Worm (Caenorhabditis elegans) whole organism, young adult: ENCODE results near the gene T12A7.6.

Experiments
- B0019.2 ChIP-seq: fragments of 200-800 bp; sonication (Bioruptor generic); conservative IDR thresholded peaks from 2 replicates; pipeline ENCODE4 v1.3.6; 2022; ENCODE audit warnings: missing genetic modification reagents, missing genetic modification characterization, missing compliant biosample characterization
- B0336.3 ChIP-seq: fragments of 200-800 bp; sonication (Bioruptor generic); IDR thresholded peaks from 2 replicates; pipeline ENCODE4 v1.3.6; 2022; ENCODE audit warnings: missing genetic modification characterization, missing compliant biosample characterization
- D2030.7 ChIP-seq: fragments of 200-800 bp; sonication (Bioruptor generic); IDR thresholded peaks from 2 replicates; pipeline ENCODE4 v1.3.6; 2022; ENCODE audit warnings: missing genetic modification reagents, missing genetic modification characterization, missing compliant biosample characterization
- F10E7.11 ChIP-seq: sonication (generic microtip); optimal IDR thresholded peaks from 2 replicates; lab custom pipeline; 2017; ENCODE audit warnings: mild to moderate bottlenecking, missing genetic modification characterization, moderate library complexity, missing compliant biosample characterization
- F22D6.2 ChIP-seq: sonication (generic microtip); optimal IDR thresholded peaks from 2 replicates; lab custom pipeline; 2016; ENCODE audit warnings: mild to moderate bottlenecking, missing genetic modification characterization, missing compliant biosample characterization
- F39B2.1 ChIP-seq: fragments of 200-800 bp; sonication (Bioruptor generic); IDR thresholded peaks from 2 replicates; pipeline ENCODE4 v1.3.6; 2022; ENCODE audit warnings: missing genetic modification reagents, missing genetic modification characterization, missing compliant biosample characterization
- F49E8.2 ChIP-seq: sonication (generic microtip); optimal IDR thresholded peaks from 3 replicates; lab custom pipeline; 2017; ENCODE audit warnings: missing genetic modification characterization, mild to moderate bottlenecking, missing compliant biosample characterization, antibody characterized with exemption, moderate library complexity; ENCODE audit not compliant: insufficient read depth
- F52B5.7 ChIP-seq: sonication (generic microtip); optimal IDR thresholded peaks from 2 replicates; lab custom pipeline; 2016; ENCODE audit warnings: mild to moderate bottlenecking, missing genetic modification characterization, missing compliant biosample characterization
- F55B11.4 ChIP-seq: sonication (generic microtip); optimal IDR thresholded peaks from 2 replicates; lab custom pipeline; 2016; ENCODE audit warnings: missing compliant biosample characterization, missing genetic modification characterization, borderline replicate concordance; ENCODE audit not compliant: insufficient read depth
- F57C9.4 ChIP-seq: sonication (generic microtip); optimal IDR thresholded peaks from 2 replicates; lab custom pipeline; 2017; ENCODE audit warnings: mild to moderate bottlenecking, missing genetic modification characterization, missing compliant biosample characterization
- K11D2.4 ChIP-seq: fragments of 200-800 bp; sonication (Bioruptor generic); IDR thresholded peaks from 2 replicates; pipeline ENCODE4 v1.3.6; 2022; ENCODE audit warnings: missing genetic modification reagents, missing genetic modification characterization, missing compliant biosample characterization
- aptf-2 ChIP-seq: fragments of 200-800 bp; sonication (Bioruptor generic); conservative IDR thresholded peaks from 2 replicates; pipeline ENCODE4 v1.3.6; 2022; ENCODE audit warnings: missing genetic modification reagents, missing genetic modification characterization, missing compliant biosample characterization
- bed-2 ChIP-seq: fragments of 200-800 bp; sonication (Bioruptor generic); IDR thresholded peaks from 2 replicates; pipeline ENCODE4 v1.3.6; 2022; ENCODE audit warnings: missing genetic modification reagents, missing genetic modification characterization, missing compliant biosample characterization
- ccch-3 ChIP-seq: fragments of 200-800 bp; sonication (Bioruptor generic); optimal IDR thresholded peaks from 2 replicates; lab custom pipeline; 2018; ENCODE audit warnings: mild to moderate bottlenecking, missing genetic modification characterization, missing compliant biosample characterization
- cebp-1 ChIP-seq, 2 experiments: fragments of 200-800 bp in 1 of 2; sonication (Bioruptor generic) in 1 of 2; sonication (generic microtip) in 1 of 2; IDR thresholded peaks in 1 of 2; optimal IDR thresholded peaks in 1 of 2; 2 replicates each; pipeline versions ENCODE4 v1.3.6 to Lab custom; 2017 to 2022; ENCODE audit warnings: missing compliant biosample characterization in 2 of 2, missing genetic modification characterization in 2 of 2, mild to moderate bottlenecking in 1 of 2, missing genetic modification reagents in 1 of 2, moderate library complexity in 1 of 2
- cebp-2 ChIP-seq: fragments of 200-800 bp; sonication (Bioruptor generic); IDR thresholded peaks from 2 replicates; pipeline ENCODE4 v1.3.6; 2022; ENCODE audit warnings: missing genetic modification characterization, missing compliant biosample characterization
- ceh-27 ChIP-seq: fragments of 200-800 bp; sonication (Bioruptor generic); optimal IDR thresholded peaks from 2 replicates; lab custom pipeline; 2018; ENCODE audit warnings: mild to moderate bottlenecking, missing genetic modification characterization, moderate library complexity, missing compliant biosample characterization
- chd-7 ChIP-seq: sonication (generic microtip); optimal IDR thresholded peaks from 2 replicates; lab custom pipeline; 2016; ENCODE audit warnings: mild to moderate bottlenecking, missing genetic modification characterization, moderate library complexity, missing compliant biosample characterization
- dox-1 ChIP-seq: fragments of 200-800 bp; sonication (Bioruptor generic); IDR thresholded peaks from 2 replicates; pipeline ENCODE4 v1.3.6; 2022; ENCODE audit warnings: missing genetic modification reagents, missing genetic modification characterization, missing compliant biosample characterization
- dpff-1 ChIP-seq: sonication (generic microtip); optimal IDR thresholded peaks from 2 replicates; lab custom pipeline; 2017; ENCODE audit warnings: mild to moderate bottlenecking, missing genetic modification characterization, missing compliant biosample characterization
- efl-1 ChIP-seq: fragments of 150-350 bp; optimal IDR thresholded peaks from 2 replicates; lab custom pipeline; 2014; ENCODE audit warnings: missing biosample characterization, missing genetic modification reagents, missing genetic modification characterization
- hlh-12 ChIP-seq: sonication (generic microtip); optimal IDR thresholded peaks from 2 replicates; lab custom pipeline; 2016; ENCODE audit warnings: missing genetic modification characterization, missing compliant biosample characterization
- hmg-1.2 ChIP-seq: fragments of 200-800 bp; sonication (Bioruptor generic); IDR thresholded peaks from 2 replicates; pipeline ENCODE4 v1.3.6; 2022; ENCODE audit warnings: missing genetic modification reagents, missing genetic modification characterization, missing compliant biosample characterization
- hrde-1 ChIP-seq: sonication (generic microtip); optimal IDR thresholded peaks from 2 replicates; lab custom pipeline; 2016; ENCODE audit warnings: missing genetic modification characterization, mild to moderate bottlenecking, missing compliant biosample characterization, moderate library complexity, missing genotype, missing genetic modification reagents, borderline replicate concordance
- hsf-1 ChIP-seq: fragments of 200-800 bp; sonication (Bioruptor generic); IDR thresholded peaks from 2 replicates; pipeline ENCODE4 v1.3.6; 2022; ENCODE audit warnings: missing genetic modification reagents, missing genetic modification characterization, missing compliant biosample characterization
- let-526 ChIP-seq: fragments of 200-800 bp; sonication (Bioruptor generic); IDR thresholded peaks from 2 replicates; pipeline ENCODE4 v1.3.6; 2022; ENCODE audit warnings: missing genetic modification reagents, missing genetic modification characterization, missing compliant biosample characterization
- let-607 ChIP-seq, 2 experiments: fragments of 200-800 bp in 1 of 2; sonication (Bioruptor generic) in 1 of 2; sonication (generic microtip) in 1 of 2; optimal IDR thresholded peaks; 2 replicates each; lab custom pipeline; 2016 to 2018; ENCODE audit warnings: mild to moderate bottlenecking in 2 of 2, missing compliant biosample characterization in 2 of 2, missing genetic modification characterization in 2 of 2, moderate library complexity in 2 of 2, missing genotype in 1 of 2
- lir-1 ChIP-seq: fragments of 200-800 bp; sonication (Bioruptor generic); conservative IDR thresholded peaks from 2 replicates; pipeline ENCODE4 v1.3.6; 2022; ENCODE audit warnings: missing genetic modification reagents, missing genetic modification characterization, missing compliant biosample characterization
- madf-8 ChIP-seq: fragments of 200-800 bp; sonication (Bioruptor generic); conservative IDR thresholded peaks from 2 replicates; pipeline ENCODE4 v1.3.6; 2022; ENCODE audit warnings: missing genetic modification reagents, missing genetic modification characterization, missing compliant biosample characterization
- mel-28 ChIP-seq: sonication (generic microtip); optimal IDR thresholded peaks from 2 replicates; lab custom pipeline; 2016; ENCODE audit warnings: borderline replicate concordance, mild to moderate bottlenecking, missing genetic modification characterization, missing compliant biosample characterization
- mes-4 ChIP-seq: sonication (generic microtip); optimal IDR thresholded peaks from 2 replicates; lab custom pipeline; 2016; ENCODE audit warnings: missing genotype, missing genetic modification characterization, missing compliant biosample characterization
- nfya-1 ChIP-seq: sonication (generic microtip); optimal IDR thresholded peaks from 2 replicates; lab custom pipeline; 2017; ENCODE audit warnings: antibody characterized with exemption, missing compliant biosample characterization, missing genetic modification characterization, borderline replicate concordance; ENCODE audit not compliant: insufficient read depth
- nfya-2 ChIP-seq: fragments of 200-800 bp; sonication (Bioruptor generic); IDR thresholded peaks from 2 replicates; pipeline ENCODE4 v1.3.6; 2022; ENCODE audit warnings: missing genetic modification reagents, missing genetic modification characterization, missing compliant biosample characterization
- nhr-179 ChIP-seq: sonication (generic microtip); optimal IDR thresholded peaks from 2 replicates; lab custom pipeline; 2016; ENCODE audit warnings: mild to moderate bottlenecking, missing genetic modification characterization, missing compliant biosample characterization
- nhr-80 ChIP-seq: sonication (generic microtip); optimal IDR thresholded peaks from 2 replicates; lab custom pipeline; 2016; ENCODE audit warnings: missing genetic modification characterization, missing compliant biosample characterization
- pbrm-1 ChIP-seq: fragments of 200-800 bp; sonication (Bioruptor generic); IDR thresholded peaks from 2 replicates; pipeline ENCODE4 v1.3.6; 2022; ENCODE audit warnings: missing genetic modification reagents, missing genetic modification characterization, missing compliant biosample characterization
- repo-1 ChIP-seq: sonication (generic microtip); optimal IDR thresholded peaks from 2 replicates; lab custom pipeline; 2017; ENCODE audit warnings: mild to moderate bottlenecking, missing genetic modification characterization, missing compliant biosample characterization
- rpc-1 ChIP-seq, 2 experiments: fragments of 150-350 bp in 1 of 2; sonication (generic microtip) in 1 of 2; optimal IDR thresholded peaks; 2 replicates each; lab custom pipeline; 2014 to 2018; ENCODE audit warnings: missing biosample characterization in 1 of 2, missing genetic modification characterization in 1 of 2, missing genetic modification reagents in 1 of 2, missing genotype in 1 of 2
- sptf-2 ChIP-seq: fragments of 200-800 bp; sonication (Bioruptor generic); optimal IDR thresholded peaks from 2 replicates; lab custom pipeline; 2018; ENCODE audit warnings: mild to moderate bottlenecking, missing genetic modification characterization, missing compliant biosample characterization
- tbp1 ChIP-seq: fragments of 200-800 bp; sonication (Bioruptor generic); optimal IDR thresholded peaks from 2 replicates; lab custom pipeline; 2018; ENCODE audit warnings: mild to moderate bottlenecking, missing genetic modification characterization, missing compliant biosample characterization
- unc-130 ChIP-seq: sonication (generic microtip); optimal IDR thresholded peaks from 2 replicates; lab custom pipeline; 2016; ENCODE audit warnings: missing genetic modification reagents, missing genetic modification characterization, missing compliant biosample characterization
- xnd-1 ChIP-seq: sonication (generic microtip); optimal IDR thresholded peaks from 2 replicates; lab custom pipeline; 2016; ENCODE audit warnings: missing genotype, missing genetic modification reagents, missing genetic modification characterization, missing compliant biosample characterization
- zfh-2 ChIP-seq: fragments of 200-800 bp; sonication (Bioruptor generic); conservative IDR thresholded peaks from 2 replicates; pipeline ENCODE4 v1.3.6; 2022; ENCODE audit warnings: missing genetic modification reagents, missing genetic modification characterization, missing compliant biosample characterization
- ztf-25 ChIP-seq: fragments of 200-800 bp; sonication (Bioruptor generic); IDR thresholded peaks from 2 replicates; pipeline ENCODE4 v1.3.6; 2022; ENCODE audit warnings: missing genetic modification reagents, missing genetic modification characterization, missing compliant biosample characterization

T12A7.6 gene

DNA sequence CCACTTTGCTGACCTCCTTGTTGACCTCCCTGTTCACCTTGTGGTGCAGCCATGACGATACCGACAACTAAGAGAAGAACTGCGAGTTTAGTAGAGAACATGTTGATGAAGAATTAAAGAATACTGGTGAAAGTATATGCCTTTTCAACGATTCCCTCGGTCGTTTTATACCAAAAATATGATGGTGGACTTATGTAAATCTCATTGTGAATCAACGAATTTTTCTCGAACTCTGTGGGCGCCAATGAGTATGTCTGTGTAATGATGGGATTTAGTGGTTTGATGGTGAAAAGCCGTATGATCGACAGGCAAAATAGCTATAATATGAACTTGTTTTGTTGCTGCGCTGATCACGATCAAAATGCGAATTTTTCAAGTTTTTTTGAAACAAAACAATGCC is 11.8 kb upstream of the T12A7.6 start, which contains the start of gene K01A6.8:
Gene K01A6.8, minus strand, starts transcription at position 101 of the 400 bp plus-strand sequence.
- TF ChIP-seq nfya-2 = no peak
- TF ChIP-seq tbp1 (GFP tag; lab: Kevin White, UChicago) = no peak
- TF ChIP-seq aptf-2 = no peak
- TF ChIP-seq repo-1 (tag; lab: Kevin White, UChicago) = no peak
- TF ChIP-seq zfh-2 = no peak
- no peak for TF ChIP-seq ztf-25 (GFP tag; lab: Robert Waterston, UW)
- no peak for TF ChIP-seq bed-2 (GFP tag; lab: Robert Waterston, UW)
- TF ChIP-seq B0019.2 (GFP tag; lab: Robert Waterston, UW) = no peak
- no peak for TF ChIP-seq hmg-1.2
- no peak for TF ChIP-seq lir-1 (GFP tag; lab: Robert Waterston, UW)
- no peak for TF ChIP-seq rpc-1 (optimal IDR thresholded peaks at IDR 0.05; lab: Kevin White, UChicago)
- TF ChIP-seq rpc-1 (tag; optimal IDR thresholded peaks at IDR 0.05; lab: Kevin White, UChicago) = no peak
- TF ChIP-seq F55B11.4 = no peak
- no peak for TF ChIP-seq hsf-1
- no peak for TF ChIP-seq B0336.3
- no peak for TF ChIP-seq F39B2.1 (GFP tag; lab: Robert Waterston, UW)

DNA sequence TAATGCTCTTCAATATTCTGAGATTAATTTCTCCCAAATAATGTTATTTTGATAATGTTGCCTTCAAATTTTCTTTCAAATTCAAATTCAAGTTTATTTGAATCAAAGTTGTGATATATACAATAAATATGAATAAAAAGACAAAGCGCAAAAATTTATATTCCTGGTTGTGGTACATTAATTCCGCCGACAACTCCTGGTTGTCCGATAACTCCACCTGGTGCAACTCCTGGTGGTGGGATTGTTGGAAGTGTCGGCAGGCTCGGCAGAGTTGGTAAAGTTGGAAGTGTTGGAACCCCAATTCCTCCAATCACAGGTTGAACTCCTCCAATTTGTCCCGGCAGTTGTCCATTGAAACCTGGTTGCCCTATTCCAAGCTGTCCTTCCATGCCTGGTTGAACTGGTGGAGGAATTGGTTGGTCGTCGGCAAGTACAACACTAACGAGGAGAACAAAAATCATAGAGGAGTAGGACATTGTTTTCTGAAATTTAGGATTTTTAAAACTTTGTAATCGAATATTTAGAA is 10.9 kb upstream of the T12A7.6 start, which contains the start of gene K01A6.7:
Gene K01A6.7, minus strand, starts transcription at position 476 of the 526 bp plus-strand sequence.
- TF ChIP-seq rpc-1 (optimal IDR thresholded peaks at IDR 0.05; lab: Kevin White, UChicago) (no peak), rpc-1 (tag; optimal IDR thresholded peaks at IDR 0.05; lab: Kevin White, UChicago) (no peak), ccch-3 (no peak), unc-130 (GFP tag; lab: Kevin White, UChicago) (no peak), zfh-2 (no peak), F49E8.2 (tag; lab: Kevin White, UChicago) (no peak), sptf-2 (GFP tag; lab: Kevin White, UChicago) (no peak), efl-1 (GFP tag; lab: Kevin White, UChicago) (no peak), cebp-1 (GFP tag; IDR thresholded peaks at IDR 0.05; lab: Robert Waterston, UW) (no peak), cebp-1 (tag; optimal IDR thresholded peaks at IDR 0.05; lab: Kevin White, UChicago) (no peak), B0336.3 (no peak), xnd-1 (no peak), bed-2 (GFP tag; lab: Robert Waterston, UW) (no peak), ceh-27 (no peak), let-607 (tag; optimal IDR thresholded peaks at IDR 0.05; lab: Kevin White, UChicago) (no peak), nfya-1 (no peak), chd-7 (no peak), hmg-1.2 (no peak), mes-4 (tag; lab: Kevin White, UChicago) (no peak), cebp-2 (GFP tag; lab: Robert Waterston, UW) (no peak), nhr-80 (no peak), F22D6.2 (tag; lab: Kevin White, UChicago) (no peak)

DNA sequence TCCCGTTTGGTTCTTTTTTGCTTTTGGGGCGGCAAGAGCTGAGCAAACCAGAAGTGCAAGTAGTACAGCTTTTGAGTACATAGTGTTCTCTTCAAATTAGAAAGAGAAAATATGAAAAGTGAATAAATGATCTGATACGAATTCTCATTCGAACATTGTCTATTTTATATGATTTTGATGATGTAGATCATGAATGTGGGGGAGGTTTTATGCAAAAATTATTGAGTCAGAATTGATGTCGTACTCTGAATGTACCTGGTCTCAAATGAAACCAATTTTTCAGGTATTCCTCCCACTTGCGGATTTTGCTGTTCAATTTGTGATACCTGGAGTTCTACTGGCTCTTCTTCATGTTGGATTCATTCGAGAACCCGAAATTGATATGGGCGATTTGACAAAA is 8.8 kb upstream of the T12A7.6 start, which contains the start of gene K01A6.4:
Gene K01A6.4, minus strand, starts transcription at position 101 of the 400 bp plus-strand sequence.
- TF ChIP-seq hlh-12 (tag; lab: Kevin White, UChicago) (no peak), nhr-179 (tag; lab: Kevin White, UChicago) (no peak)
- TF ChIP-seq, all 124 proteins: peak for 0

DNA sequence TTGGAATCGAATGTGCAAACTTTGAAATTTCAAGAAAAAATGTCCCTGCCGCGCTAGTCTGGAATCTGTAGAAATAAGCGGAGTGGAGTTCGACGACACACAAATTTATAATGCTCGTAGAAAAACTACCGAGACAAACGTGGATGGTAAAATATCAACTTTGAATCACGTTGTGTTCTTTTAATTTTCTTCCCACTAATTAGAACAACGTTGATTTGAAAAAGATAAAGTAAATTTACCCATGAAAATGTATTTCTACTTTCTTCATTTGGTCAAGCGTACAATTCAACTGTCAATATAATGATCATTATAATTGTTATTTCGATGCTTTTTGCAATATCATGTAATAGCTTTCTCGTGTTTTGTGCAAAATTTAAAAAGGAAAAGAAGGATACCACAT is 6.6 kb upstream of the T12A7.6 start, which contains the start of gene K01A6.5:
Gene K01A6.5, plus strand, starts transcription at position 301 of the 400 bp plus-strand sequence.
- no peak for TF ChIP-seq D2030.7 (GFP tag; lab: Robert Waterston, UW)
- no peak for TF ChIP-seq dpff-1 (tag; lab: Kevin White, UChicago)
- no peak for TF ChIP-seq let-526
- TF ChIP-seq hrde-1 (tag; lab: Kevin White, UChicago) = no peak
- no peak for TF ChIP-seq F52B5.7 (tag; lab: Kevin White, UChicago)
- TF ChIP-seq dox-1 (GFP tag; lab: Robert Waterston, UW) = no peak
- no peak for TF ChIP-seq F57C9.4 (tag; lab: Kevin White, UChicago)
- no peak for TF ChIP-seq madf-8 (GFP tag; lab: Robert Waterston, UW)
- no peak for TF ChIP-seq pbrm-1 (GFP tag; lab: Robert Waterston, UW)
- no peak for TF ChIP-seq F10E7.11
- TF ChIP-seq mel-28 (tag; lab: Kevin White, UChicago) = no peak
- TF ChIP-seq K11D2.4 = no peak
- TF ChIP-seq zfh-2 = no peak
